Worm (Caenorhabditis elegans): Measurements from ENCODE around the gene R06B10.7.

DNA sequence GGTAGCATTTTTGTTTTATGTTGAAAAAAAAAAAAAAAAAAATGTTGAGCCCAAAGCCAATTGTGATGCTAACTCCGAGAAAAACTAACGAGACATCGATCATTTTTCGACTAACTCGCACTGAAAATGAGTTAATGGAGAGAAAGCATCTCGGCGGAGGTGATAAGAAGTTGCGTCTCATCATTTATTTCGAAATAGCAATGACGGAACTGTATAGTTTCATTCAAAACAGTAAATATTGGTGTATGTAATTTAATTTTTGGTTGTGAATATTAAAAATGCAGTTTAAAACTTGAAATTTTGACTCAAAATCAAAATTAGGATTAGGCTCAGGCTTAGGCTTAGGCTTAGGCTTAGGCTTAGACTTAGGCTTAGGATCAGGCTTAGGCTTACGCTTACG, 25.1 kb upstream of the R06B10.7 start, which contains the start of gene clc-25:
- TF ChIP-seq F13H6.1 (tag; optimal IDR thresholded peaks at IDR 0.05), result no peak
- no peak for TF ChIP-seq sox-2 (GFP tag; IDR thresholded peaks at IDR 0.05)
- TF ChIP-seq K02D7.2 (tag; optimal IDR thresholded peaks at IDR 0.05), result no peak
